Worm (Caenorhabditis elegans) whole organism, L2 larva: ENCODE results near the gene myrf-1.

Source experiments
- ama-1 ChIP-seq: fragments of 150-350 bp; optimal IDR thresholded peaks from 2 replicates; lab custom pipeline; 2018; ENCODE audit warnings: inconsistent platforms
- blmp-1 ChIP-seq: sonication (generic microtip); optimal IDR thresholded peaks from 2 replicates; lab custom pipeline; 2017; ENCODE audit warnings: missing genetic modification characterization, mild to moderate bottlenecking, missing compliant biosample characterization, antibody characterized with exemption, moderate library complexity; ENCODE audit not compliant: insufficient read depth
- ceh-82 ChIP-seq: fragments of 150-350 bp; optimal IDR thresholded peaks from 2 replicates; lab custom pipeline; 2014; ENCODE audit warnings: missing biosample characterization, missing genetic modification characterization
- crh-2 ChIP-seq: sonication (generic microtip); optimal IDR thresholded peaks from 2 replicates; lab custom pipeline; 2017; ENCODE audit warnings: missing biosample characterization, missing genetic modification characterization
- egl-27 ChIP-seq: sonication (generic microtip); optimal IDR thresholded peaks from 3 replicates; lab custom pipeline; 2017; ENCODE audit warnings: missing biosample characterization, missing genetic modification reagents, missing genetic modification characterization
- lsy-2 ChIP-seq, 2 experiments: fragments of 150-350 bp in 1 of 2; sonication (generic microtip) in 1 of 2; optimal IDR thresholded peaks; 2 replicates each; lab custom pipeline; 2014 to 2017; ENCODE audit warnings: missing biosample characterization in 2 of 2, missing genetic modification characterization in 2 of 2
- snpc-4 ChIP-seq: fragments of 150-350 bp; optimal IDR thresholded peaks from 2 replicates; lab custom pipeline; 2014; ENCODE audit warnings: missing biosample characterization, missing genetic modification characterization

DNA sequence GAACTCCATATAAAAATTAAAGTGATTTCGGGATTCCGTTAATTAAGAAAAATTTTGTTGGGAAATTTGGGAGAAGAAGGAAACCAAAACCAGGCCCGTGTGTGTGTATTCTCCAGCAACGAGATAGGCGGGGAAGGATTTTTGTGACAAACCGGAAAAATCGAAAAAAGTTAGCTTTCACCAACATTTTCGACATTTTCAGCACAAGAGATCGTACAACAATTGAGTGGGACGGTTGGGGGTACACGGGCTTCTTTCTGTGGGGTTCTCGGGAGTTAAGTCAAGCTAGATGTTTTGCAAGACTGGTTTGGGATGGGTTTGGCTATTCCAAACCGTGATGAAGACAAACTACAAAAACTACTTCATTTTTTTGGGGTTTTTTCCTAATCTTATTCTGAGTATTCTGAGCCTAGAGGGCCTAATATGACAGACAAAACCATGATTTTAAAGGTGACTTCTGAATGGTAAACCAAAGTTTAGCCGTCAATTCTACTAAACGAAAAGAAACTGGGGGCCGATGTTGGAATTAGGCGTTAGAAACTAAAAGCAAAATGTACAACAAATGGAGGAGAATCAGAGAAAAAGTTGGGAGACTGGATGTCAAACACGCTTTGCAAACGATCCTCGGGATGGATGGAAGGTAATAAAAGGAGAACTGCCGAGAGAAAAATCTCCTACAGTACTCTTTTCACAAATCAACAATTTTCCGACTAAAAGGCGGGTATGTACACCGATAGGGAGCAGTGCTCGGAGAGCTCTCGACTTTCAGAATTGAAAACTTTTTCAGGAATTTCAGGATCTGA is 40.5 kb upstream of the myrf-1 start:
- TF ChIP-seq egl-27 = no peak
- TF ChIP-seq ceh-82 = no peak
- no peak for TF ChIP-seq crh-2 (tag; lab: Kevin White, UChicago)
- peak; percentile 6 to 20 for TF ChIP-seq lsy-2 (tag; optimal IDR thresholded peaks at IDR 0.05; lab: Kevin White, UChicago)
- peak; percentile 7 for TF ChIP-seq blmp-1
- TF ChIP-seq ama-1 (lab: Kevin White, UChicago) = peak; percentile 92
- TF ChIP-seq snpc-4 (tag; lab: Kevin White, UChicago) = no peak
